Fruit fly (Drosophila melanogaster) whole organism, adult: ENCODE measurements around the gene RtGEF.

Source experiments
- CG12768 ChIP-seq: fragments of 200-800 bp; sonication (Bioruptor generic); optimal IDR thresholded peaks from 2 replicates; lab custom pipeline; 2017; ENCODE audit warnings: missing biosample characterization, missing genetic modification characterization, mild to moderate bottlenecking, moderate library complexity, missing genetic modification reagents
- CG7045 ChIP-seq: fragments of 200-800 bp; sonication (Bioruptor generic); optimal IDR thresholded peaks from 2 replicates; lab custom pipeline; 2017; ENCODE audit warnings: missing biosample characterization, mild to moderate bottlenecking, missing genetic modification characterization
- CG7101 ChIP-seq: fragments of 200-800 bp; sonication (Bioruptor generic); optimal IDR thresholded peaks from 2 replicates; lab custom pipeline; 2018; ENCODE audit warnings: missing biosample characterization, mild to moderate bottlenecking, missing genetic modification characterization, moderate library complexity
- Clk ChIP-seq: fragments of 200-800 bp; sonication (Bioruptor generic); optimal IDR thresholded peaks from 2 replicates; lab custom pipeline; 2017; ENCODE audit warnings: missing biosample characterization, missing genetic modification characterization
- Hr96 ChIP-seq: fragments of 200-800 bp; sonication (Bioruptor generic); optimal IDR thresholded peaks from 2 replicates; lab custom pipeline; 2016; ENCODE audit warnings: missing biosample characterization, missing genetic modification characterization
- Mnt ChIP-seq: fragments of 200-800 bp; sonication (Bioruptor generic); optimal IDR thresholded peaks from 2 replicates; lab custom pipeline; 2016; ENCODE audit warnings: missing biosample characterization, mild to moderate bottlenecking, missing genetic modification characterization
- bab1 ChIP-seq: fragments of 200-800 bp; sonication (Bioruptor generic); optimal IDR thresholded peaks from 3 replicates; lab custom pipeline; 2019; ENCODE audit warnings: missing biosample characterization, mild to moderate bottlenecking, missing genetic modification characterization, moderate library complexity
- cnc ChIP-seq, 2 experiments: fragments of >200 bp; optimal IDR thresholded peaks; 2 replicates each; lab custom pipeline; 2017
- kay ChIP-seq: fragments of 200-800 bp; sonication (Bioruptor generic); peaks from one replicate; lab custom pipeline; 2016; ENCODE audit warnings: missing biosample characterization, missing genetic modification characterization, borderline replicate concordance
- toe ChIP-seq: fragments of 200-800 bp; sonication (Bioruptor generic); optimal IDR thresholded peaks from 2 replicates; lab custom pipeline; 2016; ENCODE audit warnings: missing biosample characterization, missing genetic modification characterization

dm6 chr2L:20413826-20414225 lies 63.6 kb downstream of the RtGEF start:
- TF ChIP-seq Mnt (GFP tag; lab: Kevin White, UChicago) (no peak), toe (GFP tag; lab: Kevin White, UChicago) (no peak), CG7045 (GFP tag; lab: Kevin White, UChicago) (no peak), Clk (no peak), CG7101 (tag; lab: Kevin White, UChicago) (no peak), cnc (optimal IDR thresholded peaks at IDR 0.05; lab: Kevin White, UChicago) (no peak), bab1 (GFP tag; lab: Kevin White, UChicago) (no peak), Hr96 (GFP tag; lab: Kevin White, UChicago) (no peak), CG12768 (GFP tag; lab: Kevin White, UChicago) (no peak), kay (GFP tag; lab: Kevin White, UChicago) (no peak)
